Fruit fly (Drosophila melanogaster): Measurements from ENCODE around the gene CG6204.
A peak's percentile ranks its signal among the peaks of the same experiment; 100 is the strongest.

Gene CG6204

dm6 chr3R:24221334-24222302, 28.0 kb downstream of the CG6204 start, which contains the start of gene twin (continued):
- TF ChIP-seq esg (GFP tag; conservative IDR thresholded peaks at IDR 0.05) (peak; percentile 61), en (GFP tag; optimal IDR thresholded peaks at IDR 0.05) (no peak), Hmr (GFP tag; optimal IDR thresholded peaks at IDR 0.05) (no peak), CG31224 (GFP tag; IDR thresholded peaks at IDR 0.05) (no peak), CG4820 (GFP tag; optimal IDR thresholded peaks at IDR 0.05) (peak; percentile 21), NfI (GFP tag; optimal IDR thresholded peaks at IDR 0.05) (peak; percentile 58), nmo (GFP tag; optimal IDR thresholded peaks at IDR 0.05) (peak; percentile 75), H15 (GFP tag; IDR thresholded peaks at IDR 0.05) (peak; percentile 23; the same call in 1 of the 3 replicates), CG34376 (GFP tag; optimal IDR thresholded peaks at IDR 0.05) (peak; percentile 20), CG31388 (GFP tag; optimal IDR thresholded peaks at IDR 0.05) (no peak), Bgb (GFP tag; IDR thresholded peaks at IDR 0.05; ENCODE audit: partially characterized antibody) (peak; percentile 55; the same call in 1 of the 2 replicates), CG32532 (GFP tag; IDR thresholded peaks at IDR 0.05) (peak; percentile 69), knrl (GFP tag; IDR thresholded peaks at IDR 0.05; ENCODE audit: partially characterized antibody) (peak; percentile 70), Med (GFP tag) (peak; percentile 92), ro (GFP tag; IDR thresholded peaks at IDR 0.05) (no peak), Dbx (GFP tag; IDR thresholded peaks at IDR 0.05) (peak; percentile 42; the same call in 1 of the 3 replicates), CG8765 (GFP tag; IDR thresholded peaks at IDR 0.05) (no peak), lilli (GFP tag; optimal IDR thresholded peaks at IDR 0.05) (peak; percentile 86), Ada2b (GFP tag; IDR thresholded peaks at IDR 0.05) (no peak; the same call in 1 of the 2 replicates), bcd (GFP tag; optimal IDR thresholded peaks at IDR 0.05) (peak; percentile 48), Scr (GFP tag; IDR thresholded peaks at IDR 0.05; ENCODE audit: partially characterized antibody) (peak; percentile 79), Mes4 (GFP tag; optimal IDR thresholded peaks at IDR 0.05) (no peak), CG8478 (optimal IDR thresholded peaks at IDR 0.05) (peak; percentile 37), CG1647 (GFP tag; optimal IDR thresholded peaks at IDR 0.05) (no peak), CG32767 (GFP tag; IDR thresholded peaks at IDR 0.05) (no peak), CG10209 (GFP tag; optimal IDR thresholded peaks at IDR 0.05) (peak; percentile 11), gsb-n (tag; optimal IDR thresholded peaks at IDR 0.05) (no peak), emc (GFP tag; optimal IDR thresholded peaks at IDR 0.05) (peak; percentile 14), CG10959 (GFP tag; IDR thresholded peaks at IDR 0.05) (no peak), Lim3 (GFP tag; IDR thresholded peaks at IDR 0.05) (no peak), H2.0 (GFP tag; IDR thresholded peaks at IDR 0.05) (peak; percentile 17; the same call in 1 of the 2 replicates), CkIIα-i1 (GFP tag; IDR thresholded peaks at IDR 0.05) (no peak), CG4730 (GFP tag; IDR thresholded peaks at IDR 0.05) (no peak), Sox102F (GFP tag; optimal IDR thresholded peaks at IDR 0.05) (no peak), CG15073 (GFP tag; optimal IDR thresholded peaks at IDR 0.05) (no peak), Dek (tag; optimal IDR thresholded peaks at IDR 0.05) (peak; percentile 54), CG7928 (GFP tag; optimal IDR thresholded peaks at IDR 0.05) (peak; percentile 78), trh (GFP tag; optimal IDR thresholded peaks at IDR 0.05) (no peak), ERR (GFP tag; optimal IDR thresholded peaks at IDR 0.05) (peak; percentile 3), cad (GFP tag; optimal IDR thresholded peaks at IDR 0.05) (no peak), CG6689 (GFP tag; IDR thresholded peaks at IDR 0.05) (peak; percentile 53), ap (GFP tag; IDR thresholded peaks at IDR 0.05) (no peak), CG8281 (tag; optimal IDR thresholded peaks at IDR 0.05) (no peak), sima (GFP tag; optimal IDR thresholded peaks at IDR 0.05) (no peak), Bdp1 (GFP tag; optimal IDR thresholded peaks at IDR 0.05) (peak; percentile 22), Hr78 (GFP tag; optimal IDR thresholded peaks at IDR 0.05) (no peak), Ets65A (GFP tag) (peak; percentile 94), Hsf (GFP tag; optimal IDR thresholded peaks at IDR 0.05) (peak; percentile 81), croc (GFP tag; conservative IDR thresholded peaks at IDR 0.05) (no peak), CG6175 (GFP tag; IDR thresholded peaks at IDR 0.05) (no peak)
